Worm (Caenorhabditis elegans) whole organism, L4 larva: Measurements from ENCODE around the gene ucr-2.2.

Experiments used
- F10B5.3 ChIP-seq: sonication (generic microtip); optimal IDR thresholded peaks from 2 replicates; lab custom pipeline; 2016; ENCODE audit warnings: mild to moderate bottlenecking, missing genetic modification characterization, missing compliant biosample characterization
- F37D6.2 ChIP-seq: sonication (generic microtip); optimal IDR thresholded peaks from 2 replicates; lab custom pipeline; 2016; ENCODE audit warnings: mild to moderate bottlenecking, missing genetic modification characterization, missing compliant biosample characterization
- R02D3.7 ChIP-seq: fragments of 150-350 bp; sonication (generic microtip); optimal IDR thresholded peaks from 3 replicates; lab custom pipeline; 2014; ENCODE audit warnings: missing biosample characterization, missing genetic modification characterization
- T20F7.1 ChIP-seq: fragments of 200-800 bp; sonication (Bioruptor generic); optimal IDR thresholded peaks from 2 replicates; lab custom pipeline; 2018; ENCODE audit warnings: mild to moderate bottlenecking, missing genetic modification characterization, missing compliant biosample characterization
- T26A8.4 ChIP-seq: fragments of 200-800 bp; sonication (Bioruptor generic); IDR thresholded peaks from 2 replicates; pipeline ENCODE4 v1.3.6; 2022; ENCODE audit warnings: missing genetic modification characterization, missing compliant biosample characterization
- Y75B8A.6 ChIP-seq: fragments of 200-800 bp; sonication (Bioruptor generic); IDR thresholded peaks from 2 replicates; pipeline ENCODE4 v1.3.6; 2022; ENCODE audit warnings: missing genetic modification reagents, missing genetic modification characterization, missing compliant biosample characterization
- aha-1 ChIP-seq: fragments of 150-350 bp; peaks from one replicate; lab custom pipeline; 2014; ENCODE audit warnings: missing biosample characterization, missing genetic modification characterization
- ceh-28 ChIP-seq: fragments of 150-350 bp; optimal IDR thresholded peaks from 2 replicates; lab custom pipeline; 2014; ENCODE audit warnings: missing biosample characterization, missing genetic modification reagents, missing genetic modification characterization
- ceh-32 ChIP-seq: sonication (generic microtip); optimal IDR thresholded peaks from 2 replicates; lab custom pipeline; 2016; ENCODE audit warnings: mild to moderate bottlenecking, missing genetic modification characterization, missing compliant biosample characterization; ENCODE audit not compliant: poor library complexity
- ceh-62 ChIP-seq: sonication (generic microtip); optimal IDR thresholded peaks from 2 replicates; lab custom pipeline; 2017; ENCODE audit warnings: missing biosample characterization, missing genetic modification characterization
- ceh-82 ChIP-seq: sonication (generic microtip); optimal IDR thresholded peaks from 2 replicates; lab custom pipeline; 2017; ENCODE audit warnings: missing biosample characterization, missing genetic modification characterization
- ctbp-1 ChIP-seq: fragments of 200-800 bp; sonication (Bioruptor generic); IDR thresholded peaks from 2 replicates; pipeline ENCODE4 v1.3.6; 2022; ENCODE audit warnings: missing genetic modification reagents, missing genetic modification characterization, missing compliant biosample characterization
- daf-12 ChIP-seq: fragments of 150-350 bp; optimal IDR thresholded peaks from 2 replicates; lab custom pipeline; 2014; ENCODE audit warnings: missing biosample characterization, missing genetic modification reagents, missing genetic modification characterization
- daf-16 ChIP-seq, 3 experiments: sonication (generic microtip); optimal IDR thresholded peaks; 2 replicates each; lab custom pipeline; 2016 to 2017; ENCODE audit warnings: missing genetic modification characterization in 3 of 3, missing genetic modification reagents in 3 of 3, mild to moderate bottlenecking in 2 of 3, missing compliant biosample characterization in 2 of 3, missing biosample characterization in 1 of 3, moderate library complexity in 1 of 3
- daf-8 ChIP-seq: fragments of 200-800 bp; sonication (Bioruptor generic); IDR thresholded peaks from 2 replicates; pipeline ENCODE4 v1.3.6; 2022; ENCODE audit warnings: missing genetic modification characterization, missing compliant biosample characterization
- dmd-9 ChIP-seq: fragments of 200-800 bp; sonication (Bioruptor generic); IDR thresholded peaks from 2 replicates; pipeline ENCODE4 v1.3.6; 2022; ENCODE audit warnings: missing genetic modification reagents, missing genetic modification characterization, missing compliant biosample characterization
- dpl-1 ChIP-seq: fragments of 150-350 bp; optimal IDR thresholded peaks from 2 replicates; lab custom pipeline; 2014; ENCODE audit warnings: missing biosample characterization, missing genetic modification reagents, missing genetic modification characterization
- egl-27 ChIP-seq: sonication (generic microtip); optimal IDR thresholded peaks from 3 replicates; lab custom pipeline; 2017; ENCODE audit warnings: missing biosample characterization, missing genetic modification reagents, missing genetic modification characterization
- egl-43 ChIP-seq: fragments of 200-800 bp; sonication (Bioruptor generic); IDR thresholded peaks from 2 replicates; pipeline ENCODE4 v1.3.6; 2022; ENCODE audit warnings: missing genetic modification reagents, missing genetic modification characterization, missing compliant biosample characterization
- fos-1 ChIP-seq: fragments of 150-350 bp; optimal IDR thresholded peaks from 2 replicates; lab custom pipeline; 2014; ENCODE audit warnings: missing biosample characterization, missing genetic modification characterization
- hif-1 ChIP-seq, 2 experiments: sonication (generic microtip); optimal IDR thresholded peaks; 2 replicates each; lab custom pipeline; 2016 to 2017; ENCODE audit warnings: missing compliant biosample characterization in 2 of 2, missing genetic modification characterization in 2 of 2, missing genetic modification reagents in 2 of 2, missing genotype in 2 of 2, mild to moderate bottlenecking in 1 of 2
- hlh-11 ChIP-seq: fragments of 200-800 bp; sonication (Bioruptor generic); optimal IDR thresholded peaks from 2 replicates; lab custom pipeline; 2018; ENCODE audit warnings: mild to moderate bottlenecking, missing genetic modification characterization, missing compliant biosample characterization
- jun-1 ChIP-seq: fragments of 150-350 bp; optimal IDR thresholded peaks from 2 replicates; lab custom pipeline; 2014; ENCODE audit warnings: missing biosample characterization, missing genetic modification reagents, missing genetic modification characterization
- lim-7 ChIP-seq: fragments of 200-800 bp; sonication (Bioruptor generic); IDR thresholded peaks from 2 replicates; pipeline ENCODE4 v1.3.6; 2022; ENCODE audit warnings: missing genetic modification characterization, missing compliant biosample characterization
- lin-15B ChIP-seq: fragments of 150-350 bp; sonication (generic microtip); optimal IDR thresholded peaks from 3 replicates; lab custom pipeline; 2014; ENCODE audit warnings: missing biosample characterization, missing genetic modification characterization
- mdl-1 ChIP-seq, 2 experiments: fragments of 150-350 bp in 1 of 2; sonication (generic microtip) in 1 of 2; optimal IDR thresholded peaks; 2 replicates each; lab custom pipeline; 2014 to 2017; ENCODE audit warnings: missing biosample characterization in 2 of 2, missing genetic modification characterization in 2 of 2
- mes-2 ChIP-seq: sonication (generic microtip); optimal IDR thresholded peaks from 2 replicates; lab custom pipeline; 2016; ENCODE audit warnings: missing genotype, mild to moderate bottlenecking, missing genetic modification characterization, missing compliant biosample characterization; ENCODE audit not compliant: poor library complexity, severe bottlenecking
- nhr-10 ChIP-seq: fragments of 150-350 bp; optimal IDR thresholded peaks from 2 replicates; lab custom pipeline; 2014; ENCODE audit warnings: missing biosample characterization, missing genetic modification characterization
- nhr-102 ChIP-seq: sonication (generic microtip); optimal IDR thresholded peaks from 2 replicates; lab custom pipeline; 2016; ENCODE audit warnings: mild to moderate bottlenecking, missing genetic modification characterization, moderate library complexity, missing compliant biosample characterization
- nhr-11 ChIP-seq: fragments of 150-350 bp; optimal IDR thresholded peaks from 2 replicates; lab custom pipeline; 2014; ENCODE audit warnings: missing biosample characterization, missing genetic modification characterization
- nhr-25 ChIP-seq: sonication (generic microtip); optimal IDR thresholded peaks from 2 replicates; lab custom pipeline; 2017; ENCODE audit warnings: missing genetic modification characterization, mild to moderate bottlenecking, missing compliant biosample characterization, antibody characterized with exemption, moderate library complexity, borderline replicate concordance; ENCODE audit not compliant: insufficient read depth
- pha-4 ChIP-seq, 2 experiments: fragments of 150-350 bp in 1 of 2; fragments of 200-800 bp in 1 of 2; sonication (Bioruptor generic) in 1 of 2; IDR thresholded peaks in 1 of 2; optimal IDR thresholded peaks in 1 of 2; 2 replicates each; pipeline versions ENCODE4 v1.3.6 to Lab custom; 2014 to 2022; ENCODE audit warnings: missing genetic modification characterization in 2 of 2, missing genetic modification reagents in 2 of 2, missing biosample characterization in 1 of 2, missing compliant biosample characterization in 1 of 2
- rbr-2 ChIP-seq: sonication (generic microtip); optimal IDR thresholded peaks from 2 replicates; lab custom pipeline; 2016; ENCODE audit warnings: missing genotype, missing genetic modification characterization, missing compliant biosample characterization
- set-16 ChIP-seq: fragments of 200-800 bp; sonication (Bioruptor generic); IDR thresholded peaks from 2 replicates; pipeline ENCODE4 v1.3.6; 2022; ENCODE audit warnings: missing genetic modification reagents, missing genetic modification characterization, missing compliant biosample characterization
- spr-1 ChIP-seq: sonication (generic microtip); optimal IDR thresholded peaks from 2 replicates; lab custom pipeline; 2016; ENCODE audit warnings: mild to moderate bottlenecking, missing genetic modification characterization, missing compliant biosample characterization
- tra-1 ChIP-seq: fragments of 200-800 bp; sonication (Bioruptor generic); IDR thresholded peaks from 2 replicates; pipeline ENCODE4 v1.3.6; 2022; ENCODE audit warnings: missing genetic modification reagents, missing genetic modification characterization, missing compliant biosample characterization
- unc-62 ChIP-seq, 3 experiments: fragments of 150-350 bp in 1 of 3; sonication (generic microtip); optimal IDR thresholded peaks in 2 of 3; peaks in 1 of 3; 1 replicate in 1 of 3; 2 replicates in 2 of 3; lab custom pipeline; 2014 to 2017; ENCODE audit warnings: missing biosample characterization in 3 of 3, missing genetic modification characterization in 3 of 3, missing genetic modification reagents in 3 of 3, missing genotype in 1 of 3
- ztf-7 ChIP-seq: fragments of 150-350 bp; optimal IDR thresholded peaks from 2 replicates; lab custom pipeline; 2014; ENCODE audit warnings: missing biosample characterization, missing genetic modification characterization

The ucr-2.2 gene

ce11 chrX:15188986-15189675 lies 15.4 kb downstream of the ucr-2.2 start (continued):
- no peak for TF ChIP-seq Y75B8A.6 (GFP tag; lab: Robert Waterston, UW)
- TF ChIP-seq R02D3.7 (tag; lab: Kevin White, UChicago) = no peak
- peak; percentile 5 for TF ChIP-seq spr-1 (tag; lab: Kevin White, UChicago)
- peak; percentile 4 for TF ChIP-seq ceh-28 (tag; lab: Kevin White, UChicago)
- TF ChIP-seq daf-12 (tag; lab: Kevin White, UChicago) = no peak
- TF ChIP-seq egl-43 = peak; percentile 76
- TF ChIP-seq hlh-11 = peak; percentile 78
- peak; percentile 84 for TF ChIP-seq ctbp-1 (GFP tag; lab: Robert Waterston, UW)
- TF ChIP-seq fos-1 (tag; lab: Kevin White, UChicago) = no peak
- TF ChIP-seq T26A8.4 (GFP tag; lab: Robert Waterston, UW) = no peak
- TF ChIP-seq set-16 (GFP tag; lab: Robert Waterston, UW) = peak; percentile 76
- peak in 1 of 2 experiments; percentile 21 for TF ChIP-seq mdl-1 (tag; optimal IDR thresholded peaks at IDR 0.05; lab: Kevin White, UChicago)
- TF ChIP-seq egl-27 (tag; lab: Kevin White, UChicago) = no peak
- TF ChIP-seq F10B5.3 (tag; lab: Kevin White, UChicago) = no peak
- TF ChIP-seq lim-7 = peak; percentile 37; the same call in 1 of the 2 replicates
- TF ChIP-seq nhr-11 (tag; lab: Kevin White, UChicago) = peak; percentile 17
- TF ChIP-seq dpl-1 (GFP tag; lab: Kevin White, UChicago) = no peak
- peak; percentile 60 for TF ChIP-seq ceh-32 (tag; lab: Kevin White, UChicago)
- TF ChIP-seq jun-1 (tag; lab: Kevin White, UChicago) = no peak
- peak; percentile 74 for TF ChIP-seq rbr-2 (tag; lab: Kevin White, UChicago)
- TF ChIP-seq ceh-62 = no peak
- no peak for TF ChIP-seq ztf-7 (tag; lab: Kevin White, UChicago)
- TF ChIP-seq aha-1 (tag; lab: Kevin White, UChicago) = peak; percentile 97
- peak in 1 of 2 experiments; percentile 53 for TF ChIP-seq daf-16 (GFP tag; optimal IDR thresholded peaks at IDR 0.05; lab: Kevin White, UChicago)
- no peak for TF ChIP-seq daf-16 (tag; optimal IDR thresholded peaks at IDR 0.05; lab: Kevin White, UChicago)
- no peak for TF ChIP-seq nhr-102 (tag; lab: Kevin White, UChicago)
- peak; percentile 33 for TF ChIP-seq mes-2 (tag; lab: Kevin White, UChicago)
- peak in 1 of 2 experiments; percentile 98 for TF ChIP-seq unc-62 (GFP tag; optimal IDR thresholded peaks at IDR 0.05 in 1 of 2; lab: Kevin White, UChicago)
- TF ChIP-seq unc-62 (tag; optimal IDR thresholded peaks at IDR 0.05; lab: Kevin White, UChicago) = no peak
- TF ChIP-seq tra-1 (GFP tag; lab: Robert Waterston, UW) = no peak
- no peak for TF ChIP-seq T20F7.1
- TF ChIP-seq hif-1 (tag; optimal IDR thresholded peaks at IDR 0.05; lab: Kevin White, UChicago) = peak in 1 of 2 experiments; percentile 28
- no peak for TF ChIP-seq daf-8 (GFP tag; lab: Robert Waterston, UW)
- TF ChIP-seq nhr-10 = no peak

- TF ChIP-seq set-16 (GFP tag; lab: Robert Waterston, UW) (peak; percentile 41), lin-15B (no peak), ceh-32 (tag; lab: Kevin White, UChicago) (no peak), pha-4 (GFP tag; IDR thresholded peaks at IDR 0.05; lab: Robert Waterston, UW) (peak; percentile 15; the same call in 1 of the 2 replicates), pha-4 (tag; optimal IDR thresholded peaks at IDR 0.05; lab: Kevin White, UChicago) (no peak), tra-1 (GFP tag; lab: Robert Waterston, UW) (0 out of 2 replicates have a peak, but pooled peaks have one; percentile 19), nhr-25 (tag; lab: Kevin White, UChicago) (no peak), dmd-9 (GFP tag; lab: Robert Waterston, UW) (no peak), F37D6.2 (no peak), ceh-82 (tag; lab: Kevin White, UChicago) (no peak)
These were observed 16.1 kb downstream of the ucr-2.2 start, which contains the start of gene T10B10.4 for ce11 chrX:15189823-15190222. Gene T10B10.4, plus strand, starts transcription at chrX:15190123.
